Worm (Caenorhabditis elegans) whole organism, L3 larva: ENCODE data around the gene C36C9.5.

Source experiments
- daf-12 ChIP-seq: fragments of 150-350 bp; optimal IDR thresholded peaks from 2 replicates; lab custom pipeline; 2014; ENCODE audit warnings: missing biosample characterization, missing genetic modification reagents, missing genetic modification characterization
- mdl-1 ChIP-seq: fragments of 150-350 bp; optimal IDR thresholded peaks from 2 replicates; lab custom pipeline; 2014; ENCODE audit warnings: missing biosample characterization, missing genetic modification characterization

ce11 chrX:1654146-1654545 lies 49.6 kb downstream of the C36C9.5 start, which contains the start of gene ZK380.6:
- no peak for TF ChIP-seq daf-12
- no peak for TF ChIP-seq mdl-1 (tag; lab: Kevin White, UChicago)
